Worm (Caenorhabditis elegans) whole organism, young adult: Measurements from ENCODE around the gene ugt-65.
A peak's percentile ranks its signal among the peaks of the same experiment; 100 is the strongest.

Experiments
- B0035.1 ChIP-seq: sonication (generic microtip); optimal IDR thresholded peaks from 2 replicates; lab custom pipeline; 2016; ENCODE audit warnings: missing genetic modification characterization, mild to moderate bottlenecking, missing compliant biosample characterization, missing genotype, missing genetic modification reagents
- B0261.1 ChIP-seq: sonication (generic microtip); optimal IDR thresholded peaks from 2 replicates; lab custom pipeline; 2016; ENCODE audit warnings: mild to moderate bottlenecking, missing genetic modification characterization, moderate library complexity, missing compliant biosample characterization
- C06A6.2 ChIP-seq: fragments of 200-800 bp; sonication (Bioruptor generic); conservative IDR thresholded peaks from 2 replicates; pipeline ENCODE4 v1.3.6; 2022; ENCODE audit warnings: missing genetic modification characterization, missing compliant biosample characterization
- C17E4.6 ChIP-seq: fragments of 200-800 bp; sonication (Bioruptor generic); IDR thresholded peaks from 2 replicates; pipeline ENCODE4 v1.3.6; 2022; ENCODE audit warnings: missing genetic modification reagents, missing genetic modification characterization, missing compliant biosample characterization
- D2030.7 ChIP-seq: fragments of 200-800 bp; sonication (Bioruptor generic); IDR thresholded peaks from 2 replicates; pipeline ENCODE4 v1.3.6; 2022; ENCODE audit warnings: missing genetic modification reagents, missing genetic modification characterization, missing compliant biosample characterization
- F22D6.2 ChIP-seq: sonication (generic microtip); optimal IDR thresholded peaks from 2 replicates; lab custom pipeline; 2016; ENCODE audit warnings: mild to moderate bottlenecking, missing genetic modification characterization, missing compliant biosample characterization
- F23B12.7 ChIP-seq: sonication (generic microtip); optimal IDR thresholded peaks from 2 replicates; lab custom pipeline; 2017; ENCODE audit warnings: missing genetic modification characterization, mild to moderate bottlenecking, missing compliant biosample characterization, antibody characterized with exemption, moderate library complexity; ENCODE audit not compliant: insufficient read depth
- F33H1.4 ChIP-seq: fragments of 200-800 bp; sonication (Bioruptor generic); IDR thresholded peaks from 2 replicates; pipeline ENCODE4 v1.3.6; 2022; ENCODE audit warnings: missing genetic modification reagents, missing genetic modification characterization, missing compliant biosample characterization
- F39B2.1 ChIP-seq: fragments of 200-800 bp; sonication (Bioruptor generic); IDR thresholded peaks from 2 replicates; pipeline ENCODE4 v1.3.6; 2022; ENCODE audit warnings: missing genetic modification reagents, missing genetic modification characterization, missing compliant biosample characterization
- F49E8.2 ChIP-seq: sonication (generic microtip); optimal IDR thresholded peaks from 3 replicates; lab custom pipeline; 2017; ENCODE audit warnings: missing genetic modification characterization, mild to moderate bottlenecking, missing compliant biosample characterization, antibody characterized with exemption, moderate library complexity; ENCODE audit not compliant: insufficient read depth
- F55B11.4 ChIP-seq: sonication (generic microtip); optimal IDR thresholded peaks from 2 replicates; lab custom pipeline; 2016; ENCODE audit warnings: missing compliant biosample characterization, missing genetic modification characterization, borderline replicate concordance; ENCODE audit not compliant: insufficient read depth
- F57C9.4 ChIP-seq: sonication (generic microtip); optimal IDR thresholded peaks from 2 replicates; lab custom pipeline; 2017; ENCODE audit warnings: mild to moderate bottlenecking, missing genetic modification characterization, missing compliant biosample characterization
- Y56A3A.18 ChIP-seq: fragments of 200-800 bp; sonication (Bioruptor generic); IDR thresholded peaks from 2 replicates; pipeline ENCODE4 v1.3.6; 2022; ENCODE audit warnings: missing genetic modification reagents, missing genetic modification characterization, missing compliant biosample characterization
- akir-1 ChIP-seq: fragments of 200-800 bp; sonication (Bioruptor generic); optimal IDR thresholded peaks from 2 replicates; lab custom pipeline; 2018; ENCODE audit warnings: mild to moderate bottlenecking, missing genetic modification characterization, moderate library complexity, missing compliant biosample characterization
- attf-3 ChIP-seq: fragments of 200-800 bp; sonication (Bioruptor generic); conservative IDR thresholded peaks from 2 replicates; pipeline ENCODE4 v1.3.6; 2022; ENCODE audit warnings: missing genetic modification reagents, missing genetic modification characterization, missing compliant biosample characterization
- attf-6 ChIP-seq: fragments of 200-800 bp; sonication (Bioruptor generic); IDR thresholded peaks from 2 replicates; pipeline ENCODE4 v1.3.6; 2022; ENCODE audit warnings: missing genetic modification reagents, missing genetic modification characterization, missing compliant biosample characterization
- ceh-40 ChIP-seq: fragments of 200-800 bp; sonication (Bioruptor generic); IDR thresholded peaks from 2 replicates; pipeline ENCODE4 v1.3.6; 2022; ENCODE audit warnings: missing genetic modification characterization, missing compliant biosample characterization
- chd-7 ChIP-seq: sonication (generic microtip); optimal IDR thresholded peaks from 2 replicates; lab custom pipeline; 2016; ENCODE audit warnings: mild to moderate bottlenecking, missing genetic modification characterization, moderate library complexity, missing compliant biosample characterization
- die-1 ChIP-seq: sonication (generic microtip); optimal IDR thresholded peaks from 2 replicates; lab custom pipeline; 2016; ENCODE audit warnings: missing genotype, mild to moderate bottlenecking, missing genetic modification characterization, missing compliant biosample characterization
- dox-1 ChIP-seq: fragments of 200-800 bp; sonication (Bioruptor generic); IDR thresholded peaks from 2 replicates; pipeline ENCODE4 v1.3.6; 2022; ENCODE audit warnings: missing genetic modification reagents, missing genetic modification characterization, missing compliant biosample characterization
- dpl-1 ChIP-seq: fragments of 150-350 bp; optimal IDR thresholded peaks from 2 replicates; lab custom pipeline; 2014; ENCODE audit warnings: missing biosample characterization, missing genetic modification reagents, missing genetic modification characterization
- egl-18 ChIP-seq: fragments of 200-800 bp; sonication (Bioruptor generic); IDR thresholded peaks from 2 replicates; pipeline ENCODE4 v1.3.6; 2022; ENCODE audit warnings: missing genetic modification reagents, missing genetic modification characterization, missing compliant biosample characterization
- ekl-4 ChIP-seq: fragments of 200-800 bp; sonication (Bioruptor generic); IDR thresholded peaks from 2 replicates; pipeline ENCODE4 v1.3.6; 2022; ENCODE audit warnings: missing genetic modification reagents, missing genetic modification characterization, missing compliant biosample characterization
- hlh-12 ChIP-seq: sonication (generic microtip); optimal IDR thresholded peaks from 2 replicates; lab custom pipeline; 2016; ENCODE audit warnings: missing genetic modification characterization, missing compliant biosample characterization
- hmg-1.2 ChIP-seq: fragments of 200-800 bp; sonication (Bioruptor generic); IDR thresholded peaks from 2 replicates; pipeline ENCODE4 v1.3.6; 2022; ENCODE audit warnings: missing genetic modification reagents, missing genetic modification characterization, missing compliant biosample characterization
- let-526 ChIP-seq: fragments of 200-800 bp; sonication (Bioruptor generic); IDR thresholded peaks from 2 replicates; pipeline ENCODE4 v1.3.6; 2022; ENCODE audit warnings: missing genetic modification reagents, missing genetic modification characterization, missing compliant biosample characterization
- lin-54 ChIP-seq: fragments of 200-800 bp; sonication (Bioruptor generic); optimal IDR thresholded peaks from 2 replicates; lab custom pipeline; 2018; ENCODE audit warnings: mild to moderate bottlenecking, missing genetic modification characterization, missing compliant biosample characterization
- lsy-27 ChIP-seq: sonication (generic microtip); optimal IDR thresholded peaks from 2 replicates; lab custom pipeline; 2017; ENCODE audit warnings: missing genetic modification characterization, mild to moderate bottlenecking, missing compliant biosample characterization, antibody characterized with exemption, missing genotype, borderline replicate concordance; ENCODE audit not compliant: insufficient read depth
- madf-6 ChIP-seq: fragments of 200-800 bp; sonication (Bioruptor generic); IDR thresholded peaks from 2 replicates; pipeline ENCODE4 v1.3.6; 2022; ENCODE audit warnings: missing genetic modification reagents, missing genetic modification characterization, missing compliant biosample characterization
- mcd-1 ChIP-seq: fragments of 200-800 bp; sonication (Bioruptor generic); IDR thresholded peaks from 2 replicates; pipeline ENCODE4 v1.3.6; 2022; ENCODE audit warnings: missing genetic modification reagents, missing genetic modification characterization, missing compliant biosample characterization
- mes-4 ChIP-seq: sonication (generic microtip); optimal IDR thresholded peaks from 2 replicates; lab custom pipeline; 2016; ENCODE audit warnings: missing genotype, missing genetic modification characterization, missing compliant biosample characterization
- mxl-1 ChIP-seq: sonication (generic microtip); optimal IDR thresholded peaks from 2 replicates; lab custom pipeline; 2016; ENCODE audit warnings: missing genetic modification characterization, missing compliant biosample characterization
- nhr-27 ChIP-seq: fragments of 200-800 bp; sonication (Bioruptor generic); optimal IDR thresholded peaks from 2 replicates; lab custom pipeline; 2018; ENCODE audit warnings: mild to moderate bottlenecking, missing genetic modification characterization, moderate library complexity, missing compliant biosample characterization
- nhr-80 ChIP-seq: sonication (generic microtip); optimal IDR thresholded peaks from 2 replicates; lab custom pipeline; 2016; ENCODE audit warnings: missing genetic modification characterization, missing compliant biosample characterization
- nhr-90 ChIP-seq: sonication (generic microtip); optimal IDR thresholded peaks from 2 replicates; lab custom pipeline; 2016; ENCODE audit warnings: missing genotype, mild to moderate bottlenecking, missing genetic modification characterization, missing compliant biosample characterization
- rec-8 ChIP-seq, 2 experiments: sonication (generic microtip); optimal IDR thresholded peaks; 2 replicates each; lab custom pipeline; 2016; ENCODE audit warnings: mild to moderate bottlenecking in 2 of 2, missing genetic modification characterization in 2 of 2, missing genetic modification reagents in 2 of 2, missing genotype in 2 of 2, missing biosample characterization in 1 of 2, missing compliant biosample characterization in 1 of 2, moderate library complexity in 1 of 2
- snpc-1.3 ChIP-seq: sonication (generic microtip); optimal IDR thresholded peaks from 2 replicates; lab custom pipeline; 2017; ENCODE audit warnings: missing genetic modification characterization, mild to moderate bottlenecking, missing compliant biosample characterization, antibody characterized with exemption, moderate library complexity, missing genotype, missing genetic modification reagents; ENCODE audit not compliant: insufficient read depth
- snpc-3.4 ChIP-seq: sonication (generic microtip); optimal IDR thresholded peaks from 2 replicates; lab custom pipeline; 2017; ENCODE audit warnings: missing genetic modification characterization, mild to moderate bottlenecking, missing compliant biosample characterization, antibody characterized with exemption, moderate library complexity, missing genotype, missing genetic modification reagents
- tbp1 ChIP-seq: fragments of 200-800 bp; sonication (Bioruptor generic); optimal IDR thresholded peaks from 2 replicates; lab custom pipeline; 2018; ENCODE audit warnings: mild to moderate bottlenecking, missing genetic modification characterization, missing compliant biosample characterization
- tbx-9 ChIP-seq: sonication (generic microtip); optimal IDR thresholded peaks from 2 replicates; lab custom pipeline; 2016; ENCODE audit warnings: borderline replicate concordance, missing genetic modification characterization, inconsistent platforms, missing compliant biosample characterization
- zfh-2 ChIP-seq: fragments of 200-800 bp; sonication (Bioruptor generic); conservative IDR thresholded peaks from 2 replicates; pipeline ENCODE4 v1.3.6; 2022; ENCODE audit warnings: missing genetic modification reagents, missing genetic modification characterization, missing compliant biosample characterization
- zim-3 ChIP-seq: sonication (generic microtip); optimal IDR thresholded peaks from 2 replicates; lab custom pipeline; 2017; ENCODE audit warnings: mild to moderate bottlenecking, missing genetic modification characterization, moderate library complexity, missing compliant biosample characterization
- ztf-18 ChIP-seq: sonication (generic microtip); optimal IDR thresholded peaks from 2 replicates; lab custom pipeline; 2016; ENCODE audit warnings: missing genotype, mild to moderate bottlenecking, missing genetic modification characterization, missing compliant biosample characterization
- ztf-26 ChIP-seq: sonication (generic microtip); optimal IDR thresholded peaks from 2 replicates; lab custom pipeline; 2017; ENCODE audit warnings: missing genetic modification characterization, missing compliant biosample characterization

Gene ugt-65

DNA sequence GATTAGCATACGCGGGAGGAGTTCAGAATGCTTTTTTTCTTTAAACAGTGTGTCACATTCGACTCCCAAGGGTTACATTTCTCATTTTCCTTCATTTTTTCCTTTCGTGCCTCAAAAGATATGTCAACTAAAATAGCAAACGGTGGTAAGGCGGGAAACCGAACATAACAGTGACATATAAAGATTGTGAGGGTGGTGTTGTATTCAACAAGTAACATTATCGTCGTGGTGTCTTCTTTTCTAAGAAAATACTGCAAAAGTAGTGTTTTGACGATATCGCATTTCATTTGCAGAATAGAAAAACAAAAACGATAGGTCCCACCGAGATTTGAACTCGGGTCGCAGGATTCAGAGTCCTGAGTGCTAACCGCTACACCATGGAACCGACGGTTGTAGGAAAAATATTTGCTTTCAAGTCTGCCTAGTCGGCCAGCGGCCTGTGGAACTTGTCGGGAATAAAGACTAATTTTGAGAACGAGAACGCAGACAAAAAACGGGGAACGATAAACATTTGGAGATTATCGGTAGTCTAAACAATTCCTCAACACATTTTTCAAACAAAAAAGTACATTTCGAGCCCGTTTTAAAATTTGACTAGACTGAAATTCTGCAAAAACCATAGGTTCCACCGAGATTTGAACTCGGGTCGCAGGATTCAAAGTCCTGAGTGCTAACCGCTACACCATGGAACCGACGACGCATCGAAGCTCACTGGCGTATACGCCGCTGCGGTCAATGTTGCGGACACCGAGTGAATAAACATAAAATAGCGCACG, 3.7 kb upstream of the ugt-65 start (continued):
- TF ChIP-seq nhr-80 (tag; lab: Kevin White, UChicago) (peak; percentile 10), D2030.7 (GFP tag; lab: Robert Waterston, UW) (peak; percentile 28; the same call in 1 of the 2 replicates), snpc-3.4 (peak; percentile 62), F49E8.2 (tag; lab: Kevin White, UChicago) (peak; percentile 40), B0261.1 (tag; lab: Kevin White, UChicago) (peak; percentile 94), mxl-1 (tag; lab: Kevin White, UChicago) (peak; percentile 40), attf-3 (GFP tag; lab: Robert Waterston, UW) (no peak), F23B12.7 (tag; lab: Kevin White, UChicago) (no peak), snpc-1.3 (no peak), madf-6 (GFP tag; lab: Robert Waterston, UW) (peak; percentile 40), C17E4.6 (GFP tag; lab: Robert Waterston, UW) (no peak), F57C9.4 (no peak), zim-3 (tag; lab: Kevin White, UChicago) (peak; percentile 33), nhr-90 (peak; percentile 17), nhr-27 (no peak), mcd-1 (GFP tag; lab: Robert Waterston, UW) (peak; percentile 40; the same call in 1 of the 2 replicates), lsy-27 (tag; lab: Kevin White, UChicago) (peak; percentile 38), ztf-18 (tag; lab: Kevin White, UChicago) (peak; percentile 51), hlh-12 (tag; lab: Kevin White, UChicago) (no peak), F33H1.4 (GFP tag; lab: Robert Waterston, UW) (peak; percentile 31; the same call in 1 of the 2 replicates), ceh-40 (GFP tag; lab: Robert Waterston, UW) (no peak), dox-1 (GFP tag; lab: Robert Waterston, UW) (peak; percentile 50), hmg-1.2 (peak; percentile 53), die-1 (tag; lab: Kevin White, UChicago) (peak; percentile 60)

DNA sequence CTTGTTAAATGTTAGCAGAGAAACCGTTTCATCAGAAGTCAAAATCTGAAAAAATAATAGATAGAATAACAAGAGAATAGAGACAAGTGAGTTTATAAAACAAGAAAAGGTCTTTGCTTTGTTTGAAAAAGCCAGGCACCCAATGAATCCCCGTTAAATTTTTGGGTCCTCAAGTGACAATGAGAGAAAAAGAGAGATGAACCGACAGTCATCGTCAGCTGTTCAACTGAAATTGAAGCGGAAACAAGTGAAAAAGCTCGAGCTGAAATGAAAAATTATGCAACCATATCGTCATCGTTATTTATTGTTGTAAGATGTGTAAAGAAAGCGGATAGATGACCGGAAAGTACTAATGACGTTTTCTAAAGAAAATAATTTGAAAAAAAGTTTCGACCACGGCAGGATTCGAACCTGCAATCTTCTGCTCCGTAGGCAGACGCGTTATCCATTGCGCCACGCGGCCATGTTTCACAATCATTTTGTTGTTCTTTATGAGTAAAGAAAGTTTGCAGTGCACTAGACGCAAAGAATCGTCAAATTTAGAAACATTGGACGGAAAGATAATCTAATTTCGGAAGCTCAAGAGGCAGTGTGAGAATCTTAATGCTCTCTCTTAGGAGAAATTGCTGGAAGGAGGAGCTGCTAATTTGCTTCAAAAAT, 2.8 kb upstream of the ugt-65 start, which contains the start of gene F08G5.3:
F08G5.3 (minus strand) TSS at position 51 of the 660 bp plus-strand sequence.
- no peak for TF ChIP-seq F57C9.4
- TF ChIP-seq C06A6.2 (GFP tag; lab: Robert Waterston, UW): 0 out of 2 replicates have a peak, but pooled peaks have one; percentile 21
- 0 out of 2 replicates have a peak, but pooled peaks have one; percentile 46 for TF ChIP-seq ekl-4 (GFP tag; lab: Robert Waterston, UW)
- TF ChIP-seq C17E4.6 (GFP tag; lab: Robert Waterston, UW): 0 out of 2 replicates have a peak, but pooled peaks have one; percentile 33
- TF ChIP-seq rec-8 (tag; optimal IDR thresholded peaks at IDR 0.05; lab: Kevin White, UChicago): peak; percentile 49 to 90
- peak; percentile 9 for TF ChIP-seq dpl-1 (GFP tag; lab: Kevin White, UChicago)
- no peak for TF ChIP-seq akir-1 (GFP tag; lab: Kevin White, UChicago)
- no peak for TF ChIP-seq zfh-2 (GFP tag; lab: Robert Waterston, UW)
- peak; percentile 75 for TF ChIP-seq attf-6 (GFP tag; lab: Robert Waterston, UW)
- TF ChIP-seq B0261.1 (tag; lab: Kevin White, UChicago): peak; percentile 81
- TF ChIP-seq Y56A3A.18 (GFP tag; lab: Robert Waterston, UW): 0 out of 2 replicates have a peak, but pooled peaks have one; percentile 62
- no peak for TF ChIP-seq B0035.1 (tag; lab: Kevin White, UChicago)
- no peak for TF ChIP-seq F55B11.4 (tag; lab: Kevin White, UChicago)
- 0 out of 2 replicates have a peak, but pooled peaks have one; percentile 9 for TF ChIP-seq egl-18 (GFP tag; lab: Robert Waterston, UW)
- no peak for TF ChIP-seq let-526
- no peak for TF ChIP-seq tbx-9 (tag; lab: Kevin White, UChicago)
- peak; percentile 16 for TF ChIP-seq F22D6.2 (tag; lab: Kevin White, UChicago)
- peak; percentile 82 for TF ChIP-seq mes-4 (tag; lab: Kevin White, UChicago)
- TF ChIP-seq lin-54: peak; percentile 60
- peak; percentile 47 for TF ChIP-seq chd-7 (tag; lab: Kevin White, UChicago)
- no peak for TF ChIP-seq F39B2.1 (GFP tag; lab: Robert Waterston, UW)
- peak; percentile 26 for TF ChIP-seq ztf-26 (tag; lab: Kevin White, UChicago)
- peak; percentile 94 for TF ChIP-seq tbp1 (GFP tag; lab: Kevin White, UChicago)
- peak; percentile 74 for TF ChIP-seq snpc-1.3
